Worm (Caenorhabditis elegans): ENCODE results near the gene unc-3.

The unc-3 gene

ce11 chrX:14736220-14736619, 37.1 kb upstream of the unc-3 start:
- TF ChIP-seq mcd-1 (GFP tag; IDR thresholded peaks at IDR 0.05) (no peak), F52B5.7 (tag; optimal IDR thresholded peaks at IDR 0.05) (no peak), mxl-1 (tag; optimal IDR thresholded peaks at IDR 0.05) (no peak), snpc-4 (GFP tag; optimal IDR thresholded peaks at IDR 0.05) (no peak), snpc-4 (tag; optimal IDR thresholded peaks at IDR 0.05) (peak in 2 of 4 experiments; percentile 58 to 81), K11D2.4 (GFP tag; IDR thresholded peaks at IDR 0.05) (no peak)

- TF ChIP-seq nhr-80 (tag; optimal IDR thresholded peaks at IDR 0.05) = peak; percentile 51
- TF ChIP-seq unc-62 (GFP tag; optimal IDR thresholded peaks at IDR 0.05) = peak; percentile 10
- TF ChIP-seq ztf-26 (tag; optimal IDR thresholded peaks at IDR 0.05) = no peak
Measured at ce11 chrX:14736955-14737621, 36.2 kb upstream of the unc-3 start.

- TF ChIP-seq rcor-1 (GFP tag; IDR thresholded peaks at IDR 0.05) (no peak), ztf-3 (GFP tag; optimal IDR thresholded peaks at IDR 0.05) (no peak), nhr-90 (tag; optimal IDR thresholded peaks at IDR 0.05) (no peak), Y53F4B.3 (GFP tag; IDR thresholded peaks at IDR 0.05) (no peak), unc-130 (GFP tag; optimal IDR thresholded peaks at IDR 0.05) (no peak), snpc-3.4 (tag; optimal IDR thresholded peaks at IDR 0.05) (no peak)
Measured at ce11 chrX:14737623-14738022, 35.7 kb upstream of the unc-3 start.

ce11 chrX:14739466-14739865, 33.9 kb upstream of the unc-3 start:
- TF ChIP-seq gei-17 (GFP tag; optimal IDR thresholded peaks at IDR 0.05) (no peak), Y53G8AR.9 (GFP tag; conservative IDR thresholded peaks at IDR 0.05) (no peak), snpc-3.4 (tag; optimal IDR thresholded peaks at IDR 0.05) (no peak), attf-6 (GFP tag; IDR thresholded peaks at IDR 0.05) (no peak), B0336.3 (GFP tag; IDR thresholded peaks at IDR 0.05) (no peak), F57A8.1 (GFP tag; optimal IDR thresholded peaks at IDR 0.05) (no peak), egrh-3 (GFP tag; IDR thresholded peaks at IDR 0.05) (no peak), madf-10 (tag; optimal IDR thresholded peaks at IDR 0.05) (no peak), nhr-80 (tag; optimal IDR thresholded peaks at IDR 0.05) (no peak)

- no peak for TF ChIP-seq aptf-2 (GFP tag; conservative IDR thresholded peaks at IDR 0.05)
- TF ChIP-seq lin-35 (GFP tag; optimal IDR thresholded peaks at IDR 0.05) = no peak
- TF ChIP-seq ceh-27 (GFP tag; optimal IDR thresholded peaks at IDR 0.05) = no peak
- no peak for TF ChIP-seq die-1 (tag; optimal IDR thresholded peaks at IDR 0.05)
- TF ChIP-seq gei-17 (GFP tag; optimal IDR thresholded peaks at IDR 0.05) = no peak
- no peak for TF ChIP-seq T26A5.8 (tag; optimal IDR thresholded peaks at IDR 0.05)
- no peak for TF ChIP-seq ztf-22 (GFP tag; optimal IDR thresholded peaks at IDR 0.05)
- TF ChIP-seq D2030.7 (GFP tag; IDR thresholded peaks at IDR 0.05) = no peak
Measured at ce11 chrX:14740019-14740418, 33.3 kb upstream of the unc-3 start, which contains the start of gene C05G5.1. C05G5.1 (minus strand) TSS chrX:14740119.

- TF ChIP-seq madf-8 (GFP tag; conservative IDR thresholded peaks at IDR 0.05) (no peak), gei-17 (GFP tag; optimal IDR thresholded peaks at IDR 0.05) (no peak), rpc-1 (optimal IDR thresholded peaks at IDR 0.05) (no peak), rpc-1 (tag; optimal IDR thresholded peaks at IDR 0.05) (no peak), B0261.1 (tag; optimal IDR thresholded peaks at IDR 0.05) (no peak), Y53G8AR.9 (GFP tag; conservative IDR thresholded peaks at IDR 0.05) (no peak), nhr-27 (tag; optimal IDR thresholded peaks at IDR 0.05) (no peak), lin-40 (tag; optimal IDR thresholded peaks at IDR 0.05) (no peak), tbx-9 (tag; optimal IDR thresholded peaks at IDR 0.05; ENCODE audit: borderline replicate concordance) (no peak), hrde-1 (tag; optimal IDR thresholded peaks at IDR 0.05; ENCODE audit: borderline replicate concordance) (no peak), attf-6 (GFP tag; IDR thresholded peaks at IDR 0.05) (no peak), Y53F4B.3 (GFP tag; IDR thresholded peaks at IDR 0.05) (no peak), lag-1 (GFP tag; IDR thresholded peaks at IDR 0.05) (no peak), unc-62 (GFP tag; optimal IDR thresholded peaks at IDR 0.05) (no peak), hmg-1.2 (GFP tag; IDR thresholded peaks at IDR 0.05) (no peak), nhr-120 (GFP tag; IDR thresholded peaks at IDR 0.05) (no peak), nfyb-1 (GFP tag; IDR thresholded peaks at IDR 0.05) (no peak)
Measured at ce11 chrX:14743210-14743609, 30.1 kb upstream of the unc-3 start.
